Fruit fly (Drosophila melanogaster): ENCODE data around the gene CG8891.

Gene CG8891

DNA sequence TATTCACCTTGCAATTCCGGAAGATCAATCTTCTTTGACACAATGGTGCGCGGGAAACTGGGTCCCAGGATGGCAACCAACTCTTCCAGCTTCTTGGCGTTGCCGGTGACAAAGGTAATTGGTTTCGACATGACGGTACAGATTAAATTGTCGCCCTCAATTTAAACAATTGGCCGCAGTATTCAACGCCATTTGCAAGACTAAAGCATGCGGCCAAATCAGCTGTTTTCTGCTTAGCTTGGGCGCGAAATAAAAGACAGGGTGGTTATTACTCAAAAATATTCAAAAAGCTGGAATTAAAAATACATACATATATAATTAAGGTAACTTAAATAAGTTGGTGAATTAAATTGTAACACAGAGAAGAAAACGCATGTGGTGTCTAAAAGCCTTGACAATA is at the start of gene CG8891:
TSS of gene CG8891 (minus strand) at position 242 of the 400 bp plus-strand sequence.
- TF ChIP-seq CG11762 (GFP tag; optimal IDR thresholded peaks at IDR 0.05; ENCODE audit: insufficient read depth) (no peak), CG6276 (GFP tag; optimal IDR thresholded peaks at IDR 0.05) (no peak), spab (GFP tag; optimal IDR thresholded peaks at IDR 0.05) (no peak), Sox15 (GFP tag; optimal IDR thresholded peaks at IDR 0.05) (no peak), Sox14 (GFP tag; optimal IDR thresholded peaks at IDR 0.05) (no peak), dsx (GFP tag; optimal IDR thresholded peaks at IDR 0.05; ENCODE audit: poor library complexity, severe bottlenecking) (no peak), Eip75B (GFP tag; optimal IDR thresholded peaks at IDR 0.05) (no peak), dac (GFP tag; optimal IDR thresholded peaks at IDR 0.05) (no peak), Eip93F (GFP tag; optimal IDR thresholded peaks at IDR 0.05) (no peak), salr (GFP tag; optimal IDR thresholded peaks at IDR 0.05) (no peak), CG6808 (GFP tag; optimal IDR thresholded peaks at IDR 0.05) (no peak), Hr4 (GFP tag; optimal IDR thresholded peaks at IDR 0.05) (no peak), topi (GFP tag; optimal IDR thresholded peaks at IDR 0.05) (no peak)

- no peak for TF ChIP-seq dsx (GFP tag; optimal IDR thresholded peaks at IDR 0.05; ENCODE audit: poor library complexity, severe bottlenecking)
- no peak for TF ChIP-seq Hr39 (GFP tag; optimal IDR thresholded peaks at IDR 0.05)
- TF ChIP-seq esn (GFP tag; optimal IDR thresholded peaks at IDR 0.05), result no peak
- TF ChIP-seq CG9139 (GFP tag; optimal IDR thresholded peaks at IDR 0.05), result no peak
- TF ChIP-seq Lpt (GFP tag; optimal IDR thresholded peaks at IDR 0.05), result no peak
- TF ChIP-seq CG10631 (GFP tag; optimal IDR thresholded peaks at IDR 0.05), result no peak
Measured at dm6 chr2L:5028091-5028490, 48.9 kb upstream of the CG8891 start, which contains the start of gene vkg. Gene vkg (minus strand): TSS chr2L:5028191.

DNA sequence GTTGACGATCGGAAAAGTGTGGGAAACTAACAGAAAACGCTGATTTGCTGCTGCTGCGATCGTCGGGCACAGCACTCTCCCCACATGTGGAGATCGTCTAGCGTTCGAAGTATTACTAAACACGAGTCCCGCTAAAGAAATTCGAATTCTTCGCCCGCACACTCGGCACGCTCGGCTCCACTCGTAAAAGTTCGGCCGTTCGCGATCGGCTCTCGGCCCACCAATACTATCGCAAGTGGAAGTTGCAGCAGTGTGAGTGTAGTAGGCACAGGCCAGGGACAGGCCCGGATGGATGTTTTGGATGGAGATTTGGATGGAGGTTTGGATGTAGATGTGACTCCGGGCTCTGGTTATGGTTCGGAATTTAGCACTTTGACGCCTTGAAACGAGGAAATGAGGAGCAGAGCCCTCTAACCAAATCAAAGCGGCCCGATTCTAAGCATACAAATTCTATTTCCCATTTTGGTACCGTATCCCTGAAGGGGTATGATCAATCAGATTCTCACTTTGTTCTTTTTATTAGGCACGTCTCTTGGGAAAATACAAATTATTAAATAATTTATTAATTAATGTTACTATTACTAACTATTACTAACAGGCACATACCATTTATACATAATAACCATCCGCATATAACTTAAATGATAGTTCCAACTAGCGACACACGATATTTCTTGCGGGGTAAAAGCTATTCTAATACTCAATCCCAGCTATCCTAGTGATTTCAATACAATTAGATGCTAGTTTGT is 48.3 kb upstream of the CG8891 start:
- TF ChIP-seq CG1621 (tag; optimal IDR thresholded peaks at IDR 0.05) (no peak), CG6792 (GFP tag; optimal IDR thresholded peaks at IDR 0.05) (no peak), svp (GFP tag) (peak; percentile 39)

dm6 chr2L:5025557-5025956 is 46.4 kb upstream of the CG8891 start:
- TF ChIP-seq Ets21C (GFP tag; optimal IDR thresholded peaks at IDR 0.05) (no peak), CG11762 (GFP tag; optimal IDR thresholded peaks at IDR 0.05; ENCODE audit: insufficient read depth) (no peak), CG10669 (GFP tag; optimal IDR thresholded peaks at IDR 0.05) (no peak), cyc (GFP tag; optimal IDR thresholded peaks at IDR 0.05) (no peak), Smox (GFP tag; optimal IDR thresholded peaks at IDR 0.05) (no peak), eg (GFP tag; IDR thresholded peaks at IDR 0.05) (no peak), CG6792 (GFP tag; optimal IDR thresholded peaks at IDR 0.05) (no peak), CG7368 (GFP tag; optimal IDR thresholded peaks at IDR 0.05) (no peak), Eip75B (GFP tag; optimal IDR thresholded peaks at IDR 0.05) (no peak), OdsH (GFP tag; optimal IDR thresholded peaks at IDR 0.05) (no peak), CG9139 (GFP tag; optimal IDR thresholded peaks at IDR 0.05) (no peak), Gug (GFP tag; IDR thresholded peaks at IDR 0.05) (no peak), achi (GFP tag; optimal IDR thresholded peaks at IDR 0.05) (no peak), CG31627 (GFP tag; optimal IDR thresholded peaks at IDR 0.05) (no peak), CG6808 (GFP tag; optimal IDR thresholded peaks at IDR 0.05) (no peak)

- TF ChIP-seq CG6276 (GFP tag; optimal IDR thresholded peaks at IDR 0.05) (no peak), svp (GFP tag) (peak; percentile 22)
Measured at dm6 chr2L:5022602-5023001, 43.4 kb upstream of the CG8891 start.

dm6 chr2L:5020479-5020878 is 41.3 kb upstream of the CG8891 start:
- no peak for TF ChIP-seq lz (GFP tag; optimal IDR thresholded peaks at IDR 0.05)
- no peak for TF ChIP-seq Sox15 (GFP tag; optimal IDR thresholded peaks at IDR 0.05)
- TF ChIP-seq CG9139 (GFP tag; optimal IDR thresholded peaks at IDR 0.05), result no peak
- TF ChIP-seq CG32006 (GFP tag; optimal IDR thresholded peaks at IDR 0.05), result no peak
- no peak for TF ChIP-seq Smox (GFP tag; optimal IDR thresholded peaks at IDR 0.05)
- TF ChIP-seq fd59A (GFP tag; optimal IDR thresholded peaks at IDR 0.05), result no peak
- no peak for TF ChIP-seq dac (GFP tag; optimal IDR thresholded peaks at IDR 0.05)
